Worm (Caenorhabditis elegans) whole organism, late embryonic: ENCODE measurements around the gene rsf-1.

ENCODE experiments used
- C38D4.7 ChIP-seq: fragments of 200-800 bp; sonication (Bioruptor generic); optimal IDR thresholded peaks from 2 replicates; lab custom pipeline; 2018; ENCODE audit warnings: mild to moderate bottlenecking, missing genetic modification characterization, moderate library complexity, missing compliant biosample characterization
- F13H6.1 ChIP-seq: sonication (generic microtip); optimal IDR thresholded peaks from 2 replicates; lab custom pipeline; 2016; ENCODE audit warnings: missing genetic modification characterization, missing compliant biosample characterization
- K02D7.2 ChIP-seq: sonication (generic microtip); optimal IDR thresholded peaks from 2 replicates; lab custom pipeline; 2017; ENCODE audit warnings: mild to moderate bottlenecking, missing genetic modification characterization, missing compliant biosample characterization
- T23F11.4 ChIP-seq: fragments of 200-800 bp; sonication (Bioruptor generic); optimal IDR thresholded peaks from 2 replicates; lab custom pipeline; 2018; ENCODE audit warnings: mild to moderate bottlenecking, missing genetic modification characterization, missing compliant biosample characterization
- Y22D7AL.16 ChIP-seq: sonication (generic microtip); optimal IDR thresholded peaks from 2 replicates; lab custom pipeline; 2016; ENCODE audit warnings: missing genetic modification characterization, missing compliant biosample characterization
- ama-1 ChIP-seq: fragments of 150-350 bp; optimal IDR thresholded peaks from 2 replicates; lab custom pipeline; 2014
- ceh-14 ChIP-seq: sonication (generic microtip); optimal IDR thresholded peaks from 2 replicates; lab custom pipeline; 2016; ENCODE audit warnings: missing genotype, missing genetic modification characterization, missing compliant biosample characterization
- ceh-19 ChIP-seq: fragments of 200-800 bp; sonication (Bioruptor generic); optimal IDR thresholded peaks from 2 replicates; lab custom pipeline; 2018; ENCODE audit warnings: mild to moderate bottlenecking, missing genetic modification characterization, missing compliant biosample characterization
- ceh-2 ChIP-seq: sonication (generic microtip); optimal IDR thresholded peaks from 2 replicates; lab custom pipeline; 2016; ENCODE audit warnings: missing genotype, missing genetic modification characterization, missing compliant biosample characterization
- ceh-31 ChIP-seq: sonication (generic microtip); optimal IDR thresholded peaks from 2 replicates; lab custom pipeline; 2016; ENCODE audit warnings: missing genetic modification characterization, missing compliant biosample characterization
- ceh-45 ChIP-seq: fragments of 200-800 bp; sonication (Bioruptor generic); IDR thresholded peaks from 2 replicates; pipeline ENCODE4 v1.3.6; 2022; ENCODE audit warnings: missing genetic modification reagents, missing genetic modification characterization, missing compliant biosample characterization
- ceh-48 ChIP-seq: sonication (generic microtip); optimal IDR thresholded peaks from 2 replicates; lab custom pipeline; 2016; ENCODE audit warnings: missing genetic modification characterization, inconsistent platforms, missing compliant biosample characterization
- ceh-6 ChIP-seq: fragments of 200-800 bp; sonication (Bioruptor generic); optimal IDR thresholded peaks from 2 replicates; lab custom pipeline; 2018; ENCODE audit warnings: mild to moderate bottlenecking, missing genetic modification characterization, missing compliant biosample characterization
- ceh-9 ChIP-seq: sonication (generic microtip); optimal IDR thresholded peaks from 2 replicates; lab custom pipeline; 2016; ENCODE audit warnings: mild to moderate bottlenecking, missing genetic modification characterization, inconsistent platforms, missing compliant biosample characterization
- che-1 ChIP-seq: sonication (generic microtip); optimal IDR thresholded peaks from 2 replicates; lab custom pipeline; 2016; ENCODE audit warnings: mild to moderate bottlenecking, missing genetic modification characterization, missing compliant biosample characterization
- dve-1 ChIP-seq: sonication (generic microtip); optimal IDR thresholded peaks from 2 replicates; lab custom pipeline; 2017; ENCODE audit warnings: antibody characterized with exemption, mild to moderate bottlenecking, missing genetic modification characterization, missing compliant biosample characterization
- elt-2 ChIP-seq: sonication (generic microtip); optimal IDR thresholded peaks from 2 replicates; lab custom pipeline; 2016; ENCODE audit warnings: missing genetic modification reagents, missing genetic modification characterization, missing compliant biosample characterization
- ets-4 ChIP-seq: sonication (generic microtip); optimal IDR thresholded peaks from 2 replicates; lab custom pipeline; 2016; ENCODE audit warnings: missing genetic modification characterization, missing compliant biosample characterization
- eyg-1 ChIP-seq: sonication (generic microtip); optimal IDR thresholded peaks from 2 replicates; lab custom pipeline; 2016; ENCODE audit warnings: missing genotype, missing genetic modification characterization, missing compliant biosample characterization
- fkh-6 ChIP-seq: sonication (generic microtip); optimal IDR thresholded peaks from 2 replicates; lab custom pipeline; 2016; ENCODE audit warnings: missing genetic modification characterization, missing compliant biosample characterization
- gmeb-2 ChIP-seq: sonication (generic microtip); optimal IDR thresholded peaks from 2 replicates; lab custom pipeline; 2016; ENCODE audit warnings: missing genetic modification characterization, inconsistent platforms, missing compliant biosample characterization
- hlh-13 ChIP-seq: fragments of 200-800 bp; sonication (Bioruptor generic); optimal IDR thresholded peaks from 2 replicates; lab custom pipeline; 2018; ENCODE audit warnings: mild to moderate bottlenecking, missing genetic modification characterization, missing compliant biosample characterization
- hlh-15 ChIP-seq: sonication (generic microtip); optimal IDR thresholded peaks from 2 replicates; lab custom pipeline; 2016; ENCODE audit warnings: missing genetic modification characterization, missing compliant biosample characterization
- hlh-6 ChIP-seq: sonication (generic microtip); optimal IDR thresholded peaks from 2 replicates; lab custom pipeline; 2016; ENCODE audit warnings: missing genotype, missing genetic modification characterization, missing compliant biosample characterization
- hlh-8 ChIP-seq: sonication (generic microtip); optimal IDR thresholded peaks from 2 replicates; lab custom pipeline; 2016; ENCODE audit warnings: missing genotype, missing genetic modification characterization, missing compliant biosample characterization
- lim-6 ChIP-seq: sonication (generic microtip); optimal IDR thresholded peaks from 2 replicates; lab custom pipeline; 2016; ENCODE audit warnings: missing genetic modification characterization, missing compliant biosample characterization
- lin-11 ChIP-seq: fragments of 200-800 bp; sonication (Bioruptor generic); optimal IDR thresholded peaks from 2 replicates; lab custom pipeline; 2018; ENCODE audit warnings: mild to moderate bottlenecking, missing genetic modification characterization, missing compliant biosample characterization
- madf-2 ChIP-seq: sonication (generic microtip); optimal IDR thresholded peaks from 2 replicates; lab custom pipeline; 2017; ENCODE audit warnings: missing genetic modification characterization, missing compliant biosample characterization
- nfya-1 ChIP-seq: sonication (generic microtip); optimal IDR thresholded peaks from 2 replicates; lab custom pipeline; 2017; ENCODE audit warnings: missing genetic modification characterization, mild to moderate bottlenecking, missing compliant biosample characterization, antibody characterized with exemption, moderate library complexity
- nhr-11 ChIP-seq: fragments of 150-350 bp; optimal IDR thresholded peaks from 2 replicates; lab custom pipeline; 2014; ENCODE audit warnings: missing biosample characterization, missing genetic modification characterization
- pag-3 ChIP-seq: sonication (generic microtip); optimal IDR thresholded peaks from 2 replicates; lab custom pipeline; 2016; ENCODE audit warnings: missing compliant biosample characterization, missing genetic modification characterization, borderline replicate concordance
- pat-9 ChIP-seq: fragments of 200-800 bp; sonication (Bioruptor generic); optimal IDR thresholded peaks from 2 replicates; lab custom pipeline; 2018; ENCODE audit warnings: mild to moderate bottlenecking, missing genetic modification characterization, moderate library complexity, missing compliant biosample characterization
- pax-1 ChIP-seq: fragments of 150-350 bp; optimal IDR thresholded peaks from 2 replicates; lab custom pipeline; 2014; ENCODE audit warnings: missing biosample characterization, missing genetic modification characterization
- pha-2 ChIP-seq: sonication (generic microtip); optimal IDR thresholded peaks from 2 replicates; lab custom pipeline; 2017; ENCODE audit warnings: mild to moderate bottlenecking, missing genetic modification characterization, missing compliant biosample characterization
- pqm-1 ChIP-seq: sonication (generic microtip); optimal IDR thresholded peaks from 2 replicates; lab custom pipeline; 2016; ENCODE audit warnings: missing genetic modification characterization, missing compliant biosample characterization
- pros-1 ChIP-seq: fragments of 150-350 bp; optimal IDR thresholded peaks from 2 replicates; lab custom pipeline; 2014; ENCODE audit warnings: missing biosample characterization, missing genetic modification reagents, missing genetic modification characterization
- ref-2 ChIP-seq: sonication (generic microtip); optimal IDR thresholded peaks from 2 replicates; lab custom pipeline; 2016; ENCODE audit warnings: missing genetic modification characterization, missing compliant biosample characterization
- rnt-1 ChIP-seq: sonication (generic microtip); optimal IDR thresholded peaks from 2 replicates; lab custom pipeline; 2016; ENCODE audit warnings: missing genetic modification characterization, missing compliant biosample characterization
- sdc-2 ChIP-seq: sonication (generic microtip); optimal IDR thresholded peaks from 2 replicates; lab custom pipeline; 2016; ENCODE audit warnings: missing genotype, missing genetic modification characterization, missing compliant biosample characterization
- sox-2 ChIP-seq: fragments of 200-800 bp; sonication (Bioruptor generic); IDR thresholded peaks from 2 replicates; pipeline ENCODE4 v1.3.6; 2022; ENCODE audit warnings: missing genetic modification reagents, missing genetic modification characterization, missing compliant biosample characterization
- sox-4 ChIP-seq: sonication (generic microtip); optimal IDR thresholded peaks from 2 replicates; lab custom pipeline; 2017; ENCODE audit warnings: mild to moderate bottlenecking, missing genetic modification characterization, inconsistent platforms, missing compliant biosample characterization
- syd-9 ChIP-seq: sonication (generic microtip); optimal IDR thresholded peaks from 2 replicates; lab custom pipeline; 2016; ENCODE audit warnings: mild to moderate bottlenecking, missing genetic modification characterization, moderate library complexity, missing compliant biosample characterization
- tbx-2 ChIP-seq: sonication (generic microtip); optimal IDR thresholded peaks from 2 replicates; lab custom pipeline; 2016; ENCODE audit warnings: missing genetic modification characterization, missing compliant biosample characterization
- tbx-7 ChIP-seq: sonication (generic microtip); optimal IDR thresholded peaks from 2 replicates; lab custom pipeline; 2016; ENCODE audit warnings: missing genotype, missing genetic modification characterization, missing compliant biosample characterization
- ttx-3 ChIP-seq: sonication (generic microtip); optimal IDR thresholded peaks from 2 replicates; lab custom pipeline; 2016; ENCODE audit warnings: missing genetic modification reagents, missing genetic modification characterization, missing compliant biosample characterization
- unc-3 ChIP-seq, 2 experiments: fragments of 200-800 bp in 1 of 2; sonication (Bioruptor generic) in 1 of 2; sonication (generic microtip) in 1 of 2; conservative IDR thresholded peaks in 1 of 2; optimal IDR thresholded peaks in 1 of 2; 2 replicates each; pipeline versions ENCODE4 v1.3.6 to Lab custom; 2016 to 2022; ENCODE audit warnings: missing compliant biosample characterization in 2 of 2, missing genetic modification characterization in 2 of 2, missing genetic modification reagents in 1 of 2
- unc-42 ChIP-seq: sonication (generic microtip); optimal IDR thresholded peaks from 2 replicates; lab custom pipeline; 2016; ENCODE audit warnings: missing genotype, missing genetic modification characterization, missing compliant biosample characterization
- unc-55 ChIP-seq: sonication (generic microtip); optimal IDR thresholded peaks from 2 replicates; lab custom pipeline; 2017; ENCODE audit warnings: missing biosample characterization, missing genetic modification reagents, missing genetic modification characterization
- unc-86 ChIP-seq: sonication (generic microtip); optimal IDR thresholded peaks from 2 replicates; lab custom pipeline; 2016; ENCODE audit warnings: missing genetic modification characterization, missing compliant biosample characterization
- zip-5 ChIP-seq: sonication (generic microtip); optimal IDR thresholded peaks from 2 replicates; lab custom pipeline; 2016; ENCODE audit warnings: missing genetic modification characterization, missing compliant biosample characterization

Gene rsf-1

DNA sequence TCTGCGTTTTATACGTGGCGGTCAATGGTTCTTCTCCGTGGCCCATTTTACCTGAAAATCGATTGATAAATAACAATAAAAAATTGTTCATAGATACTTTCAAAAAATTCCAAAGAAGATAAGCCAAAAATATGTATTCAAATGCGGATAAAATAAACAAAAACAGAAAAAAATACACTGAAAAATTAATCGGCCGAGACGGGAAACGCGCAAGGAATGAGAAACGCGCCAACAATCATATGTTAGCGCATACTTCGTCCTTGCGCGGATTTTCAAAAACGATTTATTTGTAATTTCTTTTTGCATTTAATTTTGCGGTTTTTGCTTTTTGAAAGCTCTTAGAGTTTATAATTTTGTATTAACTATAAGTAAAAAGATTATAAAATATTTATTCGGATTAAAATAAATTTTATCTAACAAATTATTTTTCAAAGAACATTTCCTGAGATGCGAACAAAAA lies 39.4 kb downstream of the rsf-1 start, which contains the start of gene nduf-11 (continued):
- TF ChIP-seq ttx-3 (tag; lab: Kevin White, UChicago) (peak; percentile 44), rnt-1 (tag; lab: Kevin White, UChicago) (no peak), pros-1 (tag; lab: Kevin White, UChicago) (no peak), ceh-2 (tag; lab: Kevin White, UChicago) (no peak), syd-9 (tag; lab: Kevin White, UChicago) (no peak), dve-1 (tag; lab: Kevin White, UChicago) (peak; percentile 55), unc-3 (GFP tag; conservative IDR thresholded peaks at IDR 0.05; lab: Robert Waterston, UW) (no peak), unc-3 (tag; optimal IDR thresholded peaks at IDR 0.05; lab: Kevin White, UChicago) (peak; percentile 48), ama-1 (lab: Kevin White, UChicago) (no peak), gmeb-2 (peak; percentile 11), unc-42 (tag; lab: Kevin White, UChicago) (peak; percentile 37), sdc-2 (tag; lab: Kevin White, UChicago) (no peak), lin-11 (peak; percentile 29), hlh-6 (tag; lab: Kevin White, UChicago) (no peak), unc-86 (tag; lab: Kevin White, UChicago) (peak; percentile 58), pat-9 (tag; lab: Kevin White, UChicago) (peak; percentile 18), fkh-6 (tag; lab: Kevin White, UChicago) (no peak), pag-3 (tag; lab: Kevin White, UChicago) (no peak), tbx-7 (tag; lab: Kevin White, UChicago) (no peak), pax-1 (tag; lab: Kevin White, UChicago) (peak; percentile 38), hlh-13 (GFP tag; lab: Kevin White, UChicago) (no peak), nfya-1 (peak; percentile 60), hlh-15 (no peak), nhr-11 (no peak), eyg-1 (tag; lab: Kevin White, UChicago) (no peak), che-1 (tag; lab: Kevin White, UChicago) (peak; percentile 42), madf-2 (tag; lab: Kevin White, UChicago) (peak; percentile 7), sox-4 (tag; lab: Kevin White, UChicago) (peak; percentile 47), ceh-19 (no peak), lim-6 (tag; lab: Kevin White, UChicago) (no peak), elt-2 (tag; lab: Kevin White, UChicago) (peak; percentile 73), pqm-1 (tag; lab: Kevin White, UChicago) (no peak), C38D4.7 (peak; percentile 25)
- TF ChIP-seq, all 69 proteins: peak for 27

DNA sequence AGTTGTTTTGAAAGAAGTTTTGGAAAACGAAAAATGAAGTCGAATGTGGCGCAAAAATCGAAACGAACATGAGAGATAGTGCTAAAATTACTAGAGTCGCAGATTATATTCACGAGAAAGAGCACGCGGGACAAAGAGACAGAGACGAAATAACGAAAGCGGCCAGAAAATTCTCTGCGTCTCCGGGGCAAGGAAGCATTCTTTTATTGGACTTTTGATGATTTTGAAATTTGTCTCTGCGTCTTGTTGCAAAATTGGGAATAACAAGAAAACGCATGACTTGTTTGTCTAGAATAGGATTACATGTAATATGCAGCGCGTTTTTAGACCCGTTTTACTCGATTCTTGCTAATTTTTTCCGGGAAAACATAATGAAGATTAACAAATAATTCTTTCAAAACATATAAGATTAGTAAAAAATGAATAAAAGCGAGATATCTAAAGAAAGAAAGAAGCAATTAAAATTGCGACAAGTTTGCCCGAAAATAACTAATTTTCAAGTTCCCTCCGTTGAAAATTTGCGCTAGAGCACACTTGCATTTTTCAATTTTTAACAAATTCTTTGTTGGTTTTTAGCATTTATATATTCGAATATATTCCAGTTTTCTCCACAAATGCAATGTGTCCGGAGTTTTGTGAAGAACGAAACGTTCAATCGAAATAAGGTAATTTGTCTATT lies 41.8 kb downstream of the rsf-1 start, which contains the start of the genes B0491.6 and pigm-1:
Gene B0491.6 (minus strand): TSS at position 466 of the 679 bp plus-strand sequence.
Gene pigm-1 (plus strand): TSS at position 568 of the 679 bp plus-strand sequence.
- TF ChIP-seq F13H6.1 (tag; lab: Kevin White, UChicago) (no peak), sdc-2 (tag; lab: Kevin White, UChicago) (no peak), Y22D7AL.16 (tag; lab: Kevin White, UChicago) (no peak), che-1 (tag; lab: Kevin White, UChicago) (no peak), hlh-15 (no peak), lim-6 (tag; lab: Kevin White, UChicago) (peak; percentile 15), ceh-45 (GFP tag; lab: Robert Waterston, UW) (no peak), ceh-31 (tag; lab: Kevin White, UChicago) (peak; percentile 44), rnt-1 (tag; lab: Kevin White, UChicago) (no peak), ceh-9 (tag; lab: Kevin White, UChicago) (no peak), sox-4 (tag; lab: Kevin White, UChicago) (no peak), ref-2 (tag; lab: Kevin White, UChicago) (no peak), ceh-19 (no peak), zip-5 (tag; lab: Kevin White, UChicago) (no peak), tbx-2 (tag; lab: Kevin White, UChicago) (peak; percentile 46), eyg-1 (tag; lab: Kevin White, UChicago) (no peak), unc-55 (GFP tag; lab: Kevin White, UChicago) (peak; percentile 16), ceh-14 (peak; percentile 67), hlh-8 (tag; lab: Kevin White, UChicago) (no peak), unc-42 (tag; lab: Kevin White, UChicago) (peak; percentile 91), sox-2 (GFP tag; lab: Robert Waterston, UW) (no peak), ets-4 (peak; percentile 9), ceh-48 (tag; lab: Kevin White, UChicago) (no peak), T23F11.4 (GFP tag; lab: Kevin White, UChicago) (no peak), pha-2 (tag; lab: Kevin White, UChicago) (peak; percentile 34), hlh-6 (tag; lab: Kevin White, UChicago) (no peak), ceh-6 (GFP tag; lab: Kevin White, UChicago) (no peak), K02D7.2 (tag; lab: Kevin White, UChicago) (no peak)
